Fruit fly (Drosophila melanogaster) whole organism, larva: ENCODE data around the gene Mes2.

Experiments used
- noc ChIP-seq: fragments of 200-800 bp; sonication (Bioruptor generic); optimal IDR thresholded peaks from 3 replicates; lab custom pipeline; 2019; ENCODE audit warnings: missing biosample characterization, mild to moderate bottlenecking, missing genetic modification characterization, moderate library complexity

Mes2 gene

DNA sequence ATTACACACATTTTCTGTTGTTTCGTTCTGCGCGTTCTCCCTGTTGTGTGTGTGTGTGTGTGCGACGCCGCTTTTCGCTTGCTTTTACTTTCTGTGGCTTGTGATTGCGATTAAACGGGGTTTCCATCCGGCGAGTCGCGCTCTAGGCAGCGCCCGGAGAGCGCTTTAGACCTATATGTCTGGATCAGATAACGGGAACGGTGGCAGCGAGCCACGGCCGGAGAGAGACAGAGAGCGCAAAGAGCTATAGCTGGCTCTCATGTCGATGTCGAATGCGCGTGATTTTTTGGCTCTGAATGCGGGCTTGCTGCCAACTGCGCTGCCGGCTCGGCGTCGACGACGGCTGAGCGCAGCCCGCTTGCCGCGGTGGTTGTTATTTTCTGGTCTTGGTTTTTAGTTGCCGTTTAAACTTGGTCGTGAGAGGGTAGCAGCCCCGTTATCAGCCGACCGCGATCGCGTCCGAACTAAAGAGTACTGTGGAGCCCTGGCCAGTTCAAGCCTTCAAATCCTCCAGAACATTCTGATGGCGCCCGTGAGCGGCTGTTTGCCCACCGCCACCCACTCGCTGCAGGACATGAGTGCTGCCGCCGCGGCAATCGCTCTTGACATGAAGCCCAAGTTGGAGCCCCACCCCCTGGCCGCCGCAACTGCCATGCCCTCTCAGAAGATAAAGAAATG is at the start of gene Mes2:
TSS of gene Mes2 (plus strand) at position 394 of the 678 bp plus-strand sequence.
- TF ChIP-seq noc (tag; lab: Kevin White, UChicago), result no peak

DNA sequence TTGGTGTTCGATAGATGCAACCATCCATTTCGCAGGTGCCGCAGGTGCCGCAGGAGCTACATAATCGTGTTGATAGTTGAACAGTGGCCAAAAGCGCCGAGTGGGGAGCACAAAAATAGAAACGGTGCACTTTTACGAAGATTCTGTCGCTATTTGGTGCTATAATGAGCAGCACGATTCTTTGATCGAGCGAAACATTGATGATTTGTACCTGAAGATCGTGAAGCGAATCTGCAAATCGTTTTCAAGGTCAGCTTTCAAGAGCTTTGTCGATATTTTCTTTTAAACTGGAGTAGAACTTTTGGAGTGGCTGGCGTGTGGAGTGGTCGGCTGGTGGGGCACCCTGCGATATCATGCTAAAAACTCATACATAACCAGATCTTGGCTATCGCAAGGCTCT is 47.0 kb upstream of the Mes2 start, which contains the start of gene CG11131:
TSS of gene CG11131 (plus strand) at position 301 of the 400 bp plus-strand sequence.
- TF ChIP-seq noc (tag; lab: Kevin White, UChicago), result no peak

DNA sequence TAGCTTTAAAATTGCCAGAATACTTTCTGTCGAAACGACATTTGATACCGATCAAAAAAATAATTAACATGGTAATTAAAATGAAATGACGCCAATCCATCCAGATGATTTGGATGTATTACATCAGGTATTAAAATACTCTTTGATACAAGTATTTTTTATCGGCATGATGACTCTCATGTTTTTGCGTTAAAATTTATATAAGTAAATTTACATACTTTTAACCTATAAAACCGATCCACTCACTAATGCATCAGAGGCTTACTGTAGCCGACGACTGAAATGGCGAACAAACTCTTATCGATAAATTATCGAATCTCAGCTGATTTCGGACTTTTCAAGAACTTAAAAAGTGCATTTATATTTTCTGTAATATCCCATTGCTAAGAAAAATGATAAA is 43.8 kb upstream of the Mes2 start, which contains the start of gene BoYb:
TSS of gene BoYb (plus strand) at position 301 of the 400 bp plus-strand sequence.
- no peak for TF ChIP-seq noc (tag; lab: Kevin White, UChicago)

DNA sequence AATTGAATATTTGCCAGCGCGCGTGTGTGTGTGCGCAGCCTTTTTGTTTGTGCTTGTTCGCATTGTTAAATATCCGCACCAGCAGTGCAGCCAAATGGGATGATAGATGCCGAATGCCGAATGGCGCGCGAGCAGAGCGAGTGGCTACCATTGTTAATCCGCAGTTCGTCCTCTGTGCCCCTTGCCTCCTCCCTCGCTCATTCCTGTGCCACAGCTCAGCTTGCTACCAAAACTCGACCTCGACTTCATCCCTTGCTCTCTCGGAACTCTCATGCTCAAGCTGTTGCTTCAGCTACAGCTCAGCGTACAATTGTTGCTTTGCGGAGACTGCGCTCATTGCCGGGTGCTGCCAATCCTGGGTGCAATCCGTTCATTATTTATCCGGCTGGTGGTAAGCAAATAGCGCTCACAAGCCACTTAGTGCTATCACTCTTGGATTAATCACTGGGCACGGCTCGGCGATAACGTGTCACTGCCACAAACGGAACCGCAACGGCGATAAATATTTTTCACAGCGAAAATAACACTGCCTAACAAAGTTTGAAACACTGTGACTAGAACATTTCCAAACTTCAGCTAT is 36.0 kb upstream of the Mes2 start:
- TF ChIP-seq noc (tag; lab: Kevin White, UChicago), result no peak

DNA sequence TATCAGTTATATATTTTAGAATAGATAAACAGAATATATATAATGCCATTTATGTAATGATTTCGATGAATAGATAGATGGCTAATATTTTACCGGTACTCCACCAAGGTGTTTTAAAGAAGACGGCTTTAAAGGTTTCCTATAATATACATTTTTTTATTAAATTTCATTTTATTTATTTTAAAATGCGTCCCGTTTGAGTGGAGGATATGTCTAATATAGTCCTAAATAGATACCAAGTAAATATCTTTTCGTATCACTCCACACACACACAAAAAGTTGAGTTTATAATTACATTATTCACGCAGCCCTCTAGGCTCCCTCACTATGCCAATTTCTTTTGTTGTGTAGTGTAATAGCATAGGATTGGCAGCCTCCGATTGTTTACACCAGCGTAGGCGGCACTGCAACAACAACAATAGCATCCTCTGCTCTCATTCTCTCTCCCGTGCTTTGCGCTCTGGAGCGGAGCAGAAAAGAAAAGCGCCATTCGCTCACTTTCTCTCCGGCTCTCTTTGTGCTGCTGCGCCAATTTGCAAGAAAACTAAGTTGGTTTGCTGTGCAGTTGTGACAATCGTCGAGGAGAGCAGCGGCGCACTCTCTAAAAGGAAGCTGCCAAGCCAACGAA is 35.4 kb upstream of the Mes2 start, which contains the start of gene CG12768:
TSS of gene CG12768 (plus strand) at position 578 of the 628 bp plus-strand sequence.
- no peak for TF ChIP-seq noc (tag; lab: Kevin White, UChicago)

DNA sequence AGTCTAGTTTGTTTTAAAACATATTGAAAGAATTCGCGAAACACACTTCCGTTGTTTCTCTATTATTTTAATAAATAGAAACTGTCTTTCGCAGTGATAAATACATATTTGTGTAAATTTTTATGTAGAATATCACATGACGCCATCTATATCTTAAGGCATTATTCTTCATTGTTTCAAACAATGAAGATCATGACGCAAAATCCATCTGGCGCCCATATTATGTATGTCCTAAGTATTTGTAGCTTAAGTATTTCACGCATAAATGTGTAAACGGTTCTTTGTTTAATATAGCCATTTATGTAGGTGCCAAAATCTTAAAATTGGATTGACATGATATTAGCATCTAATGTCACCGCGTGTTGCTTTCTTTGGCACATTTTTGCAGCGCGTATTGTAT is 5.2 kb upstream of the Mes2 start:
- no peak for TF ChIP-seq noc (tag; lab: Kevin White, UChicago)

DNA sequence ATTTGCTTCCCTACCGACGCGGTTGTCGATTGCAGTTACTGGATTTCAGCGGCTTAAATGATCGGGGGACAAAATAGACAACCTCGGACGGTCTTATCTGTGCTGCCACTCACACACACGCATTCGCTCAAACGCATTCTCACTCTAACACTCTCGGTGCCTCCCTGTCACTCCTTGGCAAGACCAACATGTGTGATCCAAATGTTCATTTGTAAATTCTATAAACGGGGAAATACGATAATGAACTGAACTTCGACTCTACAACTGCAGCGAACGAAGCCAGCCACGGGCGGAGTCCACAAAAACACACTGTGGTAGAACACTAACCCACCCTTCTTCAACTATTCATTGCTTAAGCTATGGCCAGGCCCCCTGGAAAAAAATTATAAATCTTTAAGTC is 2.0 kb upstream of the Mes2 start:
- TF ChIP-seq noc (tag; lab: Kevin White, UChicago), result no peak

DNA sequence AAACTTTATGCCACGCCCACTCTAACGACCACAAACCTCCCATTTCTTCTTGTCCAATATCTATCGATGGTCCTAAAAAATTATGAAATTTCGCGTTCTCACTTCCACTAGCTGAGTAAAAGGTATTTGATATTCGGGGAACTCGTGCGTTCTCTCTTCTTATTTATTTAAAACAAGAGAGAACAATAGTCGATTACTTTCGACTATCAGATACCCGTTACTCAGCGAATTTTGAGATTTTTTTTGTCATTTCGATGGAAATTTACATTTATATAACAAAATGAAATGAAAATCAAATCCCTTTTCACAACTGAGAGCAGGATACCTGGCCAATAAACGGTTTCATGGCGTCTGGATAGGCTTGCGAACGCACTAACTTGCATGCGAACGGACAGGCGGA is 964 bp upstream of the Mes2 start:
- no peak for TF ChIP-seq noc (tag; lab: Kevin White, UChicago)

DNA sequence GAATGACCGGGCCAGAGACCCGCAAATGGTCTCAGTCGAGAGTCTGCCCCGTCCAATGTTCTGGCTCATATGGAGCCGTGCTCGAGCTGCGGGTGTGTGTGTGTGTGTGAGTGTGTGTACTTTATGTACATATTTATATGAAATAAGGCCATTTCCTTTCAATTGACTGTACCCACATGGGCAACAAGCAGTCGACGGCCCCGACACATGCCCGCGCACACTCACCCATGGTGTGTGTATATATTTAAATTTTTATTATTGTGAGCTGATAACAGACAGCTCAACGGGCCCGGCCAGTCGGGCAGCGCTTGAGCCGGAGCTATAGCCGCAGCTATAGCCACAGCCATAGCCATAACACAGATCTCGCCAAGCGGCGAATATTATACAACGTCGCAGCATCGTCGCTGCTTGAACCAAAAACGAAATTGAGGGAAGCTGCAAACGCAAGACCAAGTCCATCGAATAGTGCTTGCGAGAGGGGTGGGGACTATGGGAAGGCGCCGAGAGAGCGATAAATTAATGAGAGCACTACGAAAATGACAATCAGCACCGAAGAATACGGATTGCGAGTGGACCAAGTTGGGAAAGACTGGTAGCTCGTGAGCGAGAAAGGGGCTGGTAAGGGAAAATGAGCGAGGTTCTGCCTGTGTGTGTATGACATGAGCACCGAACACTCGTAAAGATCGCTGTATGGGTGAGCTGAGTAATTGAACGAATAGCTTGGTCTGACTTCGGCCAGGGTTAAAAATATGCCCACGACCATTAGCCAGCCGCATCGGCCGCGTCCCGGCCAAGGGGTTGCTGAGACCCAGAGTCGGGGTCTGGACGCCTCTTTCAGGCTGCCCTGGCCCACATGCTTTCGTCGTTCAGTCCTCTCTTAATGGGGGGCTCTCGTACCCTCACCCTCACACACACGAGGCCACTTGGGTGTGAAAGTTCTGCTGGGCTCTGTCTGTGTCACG is 2.8 kb downstream of the Mes2 start:
- no peak for TF ChIP-seq noc (tag; lab: Kevin White, UChicago)

DNA sequence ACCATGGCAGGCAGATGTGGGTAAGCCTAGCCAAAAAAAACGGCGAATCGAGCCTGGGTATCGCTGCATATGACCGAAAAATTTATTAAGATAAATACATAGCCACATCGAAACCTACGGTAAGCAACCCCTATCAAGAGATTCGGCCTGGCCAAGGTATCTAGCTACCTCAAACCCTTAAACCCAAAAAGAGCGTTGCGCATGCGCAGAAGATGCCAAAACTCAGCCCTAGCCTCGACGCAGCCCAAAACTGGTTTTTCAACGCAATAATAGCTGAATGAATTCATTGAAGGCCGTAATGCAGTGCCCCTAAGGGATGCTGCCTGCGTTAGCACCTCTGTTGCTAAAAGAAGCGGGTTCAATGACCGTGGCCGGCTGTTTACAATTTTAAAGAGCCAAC is 7.2 kb downstream of the Mes2 start:
- TF ChIP-seq noc (tag; lab: Kevin White, UChicago), result no peak

DNA sequence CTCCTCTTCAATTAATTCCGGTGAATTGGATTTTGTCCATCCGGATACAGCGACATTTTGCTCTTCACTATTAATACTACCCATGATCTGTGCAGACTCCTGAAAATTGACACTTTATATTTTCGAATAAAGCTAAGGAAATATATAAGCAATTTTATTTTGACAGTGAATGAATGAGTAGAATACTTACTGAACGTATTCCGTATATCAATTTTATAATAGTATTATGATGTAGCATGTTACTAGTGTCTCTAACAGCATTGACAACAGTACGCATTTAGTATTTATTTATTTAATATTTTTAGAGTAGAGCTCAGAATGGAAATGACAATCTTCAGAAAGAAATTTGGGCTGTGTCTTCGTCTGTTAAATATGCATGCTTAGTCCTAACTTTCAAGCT is 9.7 kb downstream of the Mes2 start, which contains the start of gene CG32461:
TSS of gene CG32461 (minus strand) at position 101 of the 400 bp plus-strand sequence.
- TF ChIP-seq noc (tag; lab: Kevin White, UChicago), result no peak

DNA sequence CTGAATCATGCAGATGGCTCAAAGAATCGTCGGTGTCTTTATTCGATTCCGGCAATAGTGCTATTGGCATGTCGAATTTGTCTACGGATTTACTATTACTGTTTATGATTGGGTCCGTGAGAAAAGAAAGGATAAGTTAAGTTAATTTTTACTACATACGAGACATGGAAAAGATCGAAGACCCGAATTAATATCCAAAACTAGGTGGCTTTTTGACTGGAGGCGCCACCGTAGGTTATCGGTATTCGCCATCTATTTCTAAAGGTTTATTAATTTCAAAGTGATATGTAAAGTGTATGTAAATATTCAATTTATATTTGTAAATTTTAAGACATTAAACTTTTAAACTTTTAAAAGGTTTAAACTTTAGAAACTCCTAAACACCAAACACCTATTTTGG is 12.7 kb downstream of the Mes2 start:
- TF ChIP-seq noc (tag; lab: Kevin White, UChicago), result no peak

DNA sequence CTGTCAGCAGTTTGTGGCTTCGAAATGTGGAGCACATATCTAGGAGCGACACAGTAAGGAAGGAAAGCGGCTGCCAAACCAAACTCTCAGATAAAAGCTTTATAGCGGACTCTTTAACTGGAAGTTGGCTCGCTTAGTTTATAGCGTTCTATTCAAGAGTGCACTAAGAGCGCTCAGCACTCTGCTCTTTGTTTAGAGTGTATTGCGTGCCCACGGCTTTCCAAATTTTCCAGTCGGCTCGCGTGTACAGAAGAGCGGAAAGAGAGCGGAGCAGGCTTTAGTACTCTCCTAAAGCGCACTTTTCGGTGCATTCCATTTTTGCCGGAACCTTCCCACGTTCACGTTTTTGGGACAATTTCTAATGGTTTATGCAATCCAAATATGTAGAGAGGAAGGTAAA is 14.9 kb downstream of the Mes2 start:
- TF ChIP-seq noc (tag; lab: Kevin White, UChicago), result no peak

DNA sequence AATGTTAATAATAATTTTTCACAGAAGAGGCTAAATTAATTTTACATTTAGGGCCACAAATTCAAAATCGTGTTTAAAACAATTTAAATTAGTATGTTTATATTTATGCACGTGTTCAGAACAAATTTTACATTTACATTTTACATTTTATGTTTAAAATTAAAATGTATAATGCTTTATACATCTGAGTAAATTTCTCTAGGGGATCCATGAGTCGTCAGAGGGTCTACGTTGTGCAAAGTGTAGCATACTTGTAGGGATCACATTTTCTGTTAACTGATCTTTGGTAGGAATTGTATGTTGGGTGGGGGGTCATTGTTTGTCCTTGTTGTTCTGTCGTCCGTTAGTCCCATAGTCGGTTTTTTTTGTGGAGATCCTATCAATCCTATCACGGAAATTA is 36.6 kb downstream of the Mes2 start:
- TF ChIP-seq noc (tag; lab: Kevin White, UChicago), result no peak

DNA sequence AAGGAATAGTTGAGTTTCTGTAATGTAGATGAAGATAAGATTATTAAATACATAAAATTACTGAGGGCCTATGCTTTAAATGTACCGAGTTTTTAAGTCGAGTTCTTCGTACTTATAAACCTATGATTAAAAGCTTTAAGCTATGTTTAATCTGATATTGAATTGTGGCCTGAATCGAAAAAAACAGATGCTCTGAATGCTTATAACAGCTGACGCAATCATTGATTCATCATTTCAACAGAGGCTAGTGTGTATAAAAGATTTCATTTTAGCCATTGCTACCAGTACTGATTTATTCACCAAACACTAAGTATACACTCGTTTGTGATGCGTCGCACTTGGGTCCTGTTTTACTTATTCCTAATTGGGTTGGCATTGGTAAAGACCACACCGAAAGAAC is 41.9 kb downstream of the Mes2 start, which contains the start of gene CG32457:
TSS of gene CG32457 (plus strand) at position 301 of the 400 bp plus-strand sequence.
- no peak for TF ChIP-seq noc (tag; lab: Kevin White, UChicago)
